Fruit fly (Drosophila melanogaster): ENCODE data around the gene Pfdn6.

Gene Pfdn6

DNA sequence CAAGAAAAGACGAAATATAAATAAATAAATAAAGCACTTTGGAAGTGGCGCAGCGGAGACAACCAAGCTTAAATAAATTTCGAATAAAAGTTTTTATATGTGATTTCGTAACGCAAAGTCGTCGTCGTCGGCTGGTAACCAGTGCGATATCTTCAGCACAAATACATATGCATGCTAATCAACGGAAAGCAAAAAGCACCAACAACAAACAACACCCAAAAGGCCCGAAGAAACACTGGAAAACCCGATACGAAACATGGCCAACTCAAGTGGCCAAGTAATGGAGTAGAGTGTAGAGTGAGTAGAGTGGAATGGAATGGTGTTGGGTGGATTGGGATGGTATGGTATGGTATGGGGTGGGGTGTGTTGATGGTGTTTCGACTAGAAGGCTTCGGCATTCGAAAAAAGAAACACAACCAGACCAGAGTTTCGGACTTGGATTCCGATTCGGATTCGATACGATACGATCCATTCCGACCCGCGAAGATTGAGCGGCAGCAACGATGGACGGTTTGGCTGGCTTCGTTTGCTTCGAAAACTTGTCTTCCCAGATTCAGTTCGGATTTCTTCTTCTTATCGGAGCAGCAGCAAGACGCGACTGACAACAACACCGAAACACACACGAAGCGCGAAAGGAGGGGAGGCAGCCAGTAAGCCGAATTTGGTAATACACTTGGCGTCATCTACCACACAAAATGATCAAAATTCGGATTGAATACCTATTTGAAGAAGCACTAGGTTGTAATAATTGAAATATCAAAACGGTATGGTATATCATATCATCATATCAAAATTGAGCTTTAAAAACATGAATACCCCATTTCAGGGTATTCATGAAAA is 20.7 kb upstream of the Pfdn6 start (continued):
- TF ChIP-seq Kr (GFP tag; optimal IDR thresholded peaks at IDR 0.05), result no peak
- TF ChIP-seq usp (GFP tag; optimal IDR thresholded peaks at IDR 0.05), result no peak
- TF ChIP-seq Atf3 (GFP tag; optimal IDR thresholded peaks at IDR 0.05), result peak; percentile 88
- no peak for TF ChIP-seq CG42726 (GFP tag; IDR thresholded peaks at IDR 0.05; ENCODE audit: partially characterized antibody)
- no peak; the same call in 1 of the 2 replicates for TF ChIP-seq CG13287 (GFP tag; IDR thresholded peaks at IDR 0.05; ENCODE audit: partially characterized antibody)
- peak; percentile 85 for TF ChIP-seq Taf1 (GFP tag; IDR thresholded peaks at IDR 0.05)
- TF ChIP-seq sob (GFP tag; IDR thresholded peaks at IDR 0.05), result peak; percentile 95
- peak; percentile 93 for TF ChIP-seq CG14050 (GFP tag; IDR thresholded peaks at IDR 0.05)
- peak; percentile 97 for TF ChIP-seq lab (GFP tag; optimal IDR thresholded peaks at IDR 0.05)
- peak; percentile 82 for TF ChIP-seq CG9215 (GFP tag; IDR thresholded peaks at IDR 0.05)
- TF ChIP-seq pnt (GFP tag; optimal IDR thresholded peaks at IDR 0.05), result peak; percentile 87
- TF ChIP-seq CG4617 (GFP tag; optimal IDR thresholded peaks at IDR 0.05; ENCODE audit: borderline replicate concordance), result peak; percentile 75
- peak; percentile 95 for TF ChIP-seq HmgZ (tag; optimal IDR thresholded peaks at IDR 0.05)
- no peak for TF ChIP-seq fd102C (GFP tag; optimal IDR thresholded peaks at IDR 0.05)
- peak; percentile 96 for TF ChIP-seq so (GFP tag; IDR thresholded peaks at IDR 0.05)
- no peak for TF ChIP-seq CG34224 (GFP tag; IDR thresholded peaks at IDR 0.05; ENCODE audit: partially characterized antibody)
- TF ChIP-seq CG4854 (GFP tag; optimal IDR thresholded peaks at IDR 0.05), result peak; percentile 79
- TF ChIP-seq Gsc (GFP tag; IDR thresholded peaks at IDR 0.05), result no peak
- no peak for TF ChIP-seq Hr39 (optimal IDR thresholded peaks at IDR 0.05)
- peak; percentile 90 for TF ChIP-seq CG3838 (GFP tag; optimal IDR thresholded peaks at IDR 0.05)
- TF ChIP-seq CG10431 (GFP tag; optimal IDR thresholded peaks at IDR 0.05), result peak; percentile 70
- no peak; the same call in none of the 2 replicates for TF ChIP-seq CG43689 (GFP tag; IDR thresholded peaks at IDR 0.05)
- peak; percentile 90 for TF ChIP-seq tio (GFP tag; optimal IDR thresholded peaks at IDR 0.05)
- peak; percentile 94 for TF ChIP-seq CG10366 (GFP tag; IDR thresholded peaks at IDR 0.05)
- TF ChIP-seq CG10321 (GFP tag; IDR thresholded peaks at IDR 0.05), result peak; percentile 76
- TF ChIP-seq vfl (GFP tag; optimal IDR thresholded peaks at IDR 0.05), result peak; percentile 93
- TF ChIP-seq luna (GFP tag; optimal IDR thresholded peaks at IDR 0.05), result no peak
- TF ChIP-seq CG13424 (tag; optimal IDR thresholded peaks at IDR 0.05), result peak; percentile 95
- peak in 1 of 2 experiments; percentile 90 for TF ChIP-seq Eip74EF (GFP tag; optimal IDR thresholded peaks at IDR 0.05)
- TF ChIP-seq pita (GFP tag; optimal IDR thresholded peaks at IDR 0.05), result no peak
- peak; percentile 95 for TF ChIP-seq eyg (GFP tag; optimal IDR thresholded peaks at IDR 0.05)
- peak; percentile 96 for TF ChIP-seq Dip3 (GFP tag; optimal IDR thresholded peaks at IDR 0.05)
- TF ChIP-seq CG6683 (GFP tag; optimal IDR thresholded peaks at IDR 0.05), result peak; percentile 58
- TF ChIP-seq CG11398 (GFP tag; optimal IDR thresholded peaks at IDR 0.05), result peak; percentile 95
- TF ChIP-seq CkIIα-i1 (GFP tag; IDR thresholded peaks at IDR 0.05), result peak; percentile 89; the same call in 1 of the 2 replicates
- peak; percentile 92 for TF ChIP-seq Fer1 (GFP tag; optimal IDR thresholded peaks at IDR 0.05)
- TF ChIP-seq prd (optimal IDR thresholded peaks at IDR 0.05), result no peak
- peak; percentile 91 for TF ChIP-seq prd (GFP tag; IDR thresholded peaks at IDR 0.05)
- peak; percentile 97 for TF ChIP-seq CG9932 (GFP tag; IDR thresholded peaks at IDR 0.05)
- peak; percentile 83 for TF ChIP-seq CG34376 (GFP tag; optimal IDR thresholded peaks at IDR 0.05)
- no peak for TF ChIP-seq ato (GFP tag; IDR thresholded peaks at IDR 0.05; ENCODE audit: partially characterized antibody)
- TF ChIP-seq HLH54F (GFP tag; optimal IDR thresholded peaks at IDR 0.05), result peak; percentile 97
- TF ChIP-seq CG17385 (GFP tag; optimal IDR thresholded peaks at IDR 0.05), result peak; percentile 93
- no peak; the same call in 1 of the 3 replicates for TF ChIP-seq jigr1 (GFP tag; IDR thresholded peaks at IDR 0.05)
- peak; percentile 94 for TF ChIP-seq CG8944 (GFP tag; optimal IDR thresholded peaks at IDR 0.05)
- no peak for TF ChIP-seq hkb (optimal IDR thresholded peaks at IDR 0.05)
- peak; percentile 96 for TF ChIP-seq hkb (GFP tag; IDR thresholded peaks at IDR 0.05)
- peak; percentile 95 for TF ChIP-seq Dek (tag; optimal IDR thresholded peaks at IDR 0.05)
- peak; percentile 67; the same call in 1 of the 2 replicates for TF ChIP-seq dati (GFP tag; IDR thresholded peaks at IDR 0.05)
- peak; percentile 91 for TF ChIP-seq CG9727 (GFP tag; optimal IDR thresholded peaks at IDR 0.05)

All from whole organism, embryonic.